Fruit fly (Drosophila melanogaster) whole organism, embryonic: Measurements from ENCODE around the gene CG15353.
A peak's percentile ranks its signal among the peaks of the same experiment; 100 is the strongest.

Source experiments
- BtbVII ChIP-seq: fragments of 200-800 bp; sonication (Bioruptor generic); optimal IDR thresholded peaks from 3 replicates; lab custom pipeline; 2017; ENCODE audit warnings: missing biosample characterization, mild to moderate bottlenecking, missing genetic modification characterization
- C15 ChIP-seq: fragments of 200-800 bp; sonication (Bioruptor generic); IDR thresholded peaks from 3 replicates; pipeline ENCODE4 v1.3.6; 2022; ENCODE audit warnings: missing biosample characterization, missing genetic modification characterization
- CG10431 ChIP-seq: fragments of 200-800 bp; sonication (Bioruptor generic); optimal IDR thresholded peaks from 3 replicates; lab custom pipeline; 2018; ENCODE audit warnings: missing biosample characterization, mild to moderate bottlenecking, missing genetic modification characterization
- CG10565 ChIP-seq: fragments of 200-800 bp; sonication (Bioruptor generic); optimal IDR thresholded peaks from 3 replicates; lab custom pipeline; 2016; ENCODE audit warnings: missing biosample characterization, mild to moderate bottlenecking, missing genetic modification characterization
- CG10979 ChIP-seq: fragments of 200-800 bp; sonication (Bioruptor generic); optimal IDR thresholded peaks from 2 replicates; lab custom pipeline; 2018; ENCODE audit warnings: missing biosample characterization, mild to moderate bottlenecking, missing genetic modification characterization, moderate library complexity
- CG11504 ChIP-seq: fragments of 200-800 bp; sonication (Bioruptor generic); optimal IDR thresholded peaks from 3 replicates; lab custom pipeline; 2019; ENCODE audit warnings: missing biosample characterization, mild to moderate bottlenecking, missing genetic modification characterization, moderate library complexity
- CG12391 ChIP-seq: fragments of 200-800 bp; sonication (Bioruptor generic); optimal IDR thresholded peaks from 3 replicates; lab custom pipeline; 2018; ENCODE audit warnings: missing biosample characterization, mild to moderate bottlenecking, missing genetic modification characterization, moderate library complexity
- CG13123 ChIP-seq: fragments of 200-800 bp; sonication (Bioruptor generic); optimal IDR thresholded peaks from 2 replicates; lab custom pipeline; 2016; ENCODE audit warnings: missing biosample characterization, missing genetic modification characterization
- CG15269 ChIP-seq: fragments of 200-800 bp; sonication (Bioruptor generic); optimal IDR thresholded peaks from 2 replicates; lab custom pipeline; 2018; ENCODE audit warnings: missing biosample characterization, mild to moderate bottlenecking, missing genetic modification characterization, moderate library complexity
- CG17912 ChIP-seq: fragments of 200-800 bp; sonication (Bioruptor generic); optimal IDR thresholded peaks from 2 replicates; lab custom pipeline; 2018; ENCODE audit warnings: missing biosample characterization, mild to moderate bottlenecking, missing genetic modification characterization
- CG2678 ChIP-seq: fragments of 200-800 bp; sonication (Bioruptor generic); optimal IDR thresholded peaks from 3 replicates; lab custom pipeline; 2019; ENCODE audit warnings: missing biosample characterization, mild to moderate bottlenecking, missing genetic modification characterization, moderate library complexity
- CG5180 ChIP-seq: fragments of 200-800 bp; sonication (Bioruptor generic); optimal IDR thresholded peaks from 3 replicates; lab custom pipeline; 2017; ENCODE audit warnings: missing biosample characterization, missing genetic modification characterization, mild to moderate bottlenecking, moderate library complexity, missing genetic modification reagents
- CG7556 ChIP-seq: fragments of 200-800 bp; sonication (Bioruptor generic); optimal IDR thresholded peaks from 2 replicates; lab custom pipeline; 2017; ENCODE audit warnings: missing biosample characterization, mild to moderate bottlenecking, missing genetic modification characterization
- CrebB ChIP-seq: fragments of 200-800 bp; sonication (Bioruptor generic); optimal IDR thresholded peaks from 3 replicates; lab custom pipeline; 2018; ENCODE audit warnings: missing biosample characterization, mild to moderate bottlenecking, missing genetic modification characterization
- D ChIP-seq, 2 experiments: fragments of 200-800 bp in 1 of 2; fragments of >200 bp in 1 of 2; sonication (Bioruptor generic) in 1 of 2; optimal IDR thresholded peaks; 2 replicates in 1 of 2; 3 replicates in 1 of 2; lab custom pipeline; 2017; ENCODE audit warnings: mild to moderate bottlenecking in 1 of 2, missing biosample characterization in 1 of 2, missing genetic modification characterization in 1 of 2, missing genetic modification reagents in 1 of 2
- NC2α ChIP-seq: fragments of 200-800 bp; sonication (Bioruptor generic); optimal IDR thresholded peaks from 2 replicates; lab custom pipeline; 2016; ENCODE audit warnings: missing biosample characterization, missing genetic modification characterization
- Oaz ChIP-seq: fragments of 200-800 bp; sonication (Bioruptor generic); IDR thresholded peaks from 2 replicates; pipeline ENCODE4 v1.3.6; 2022; ENCODE audit warnings: missing biosample characterization, missing genetic modification characterization
- ab ChIP-seq: fragments of 200-800 bp; sonication (Bioruptor generic); optimal IDR thresholded peaks from 2 replicates; lab custom pipeline; 2016; ENCODE audit warnings: missing biosample characterization, missing genetic modification characterization
- aop ChIP-seq: fragments of 200-800 bp; sonication (Bioruptor generic); IDR thresholded peaks from 2 replicates; pipeline ENCODE4 v1.3.6; 2022; ENCODE audit warnings: missing biosample characterization, missing genetic modification characterization
- cad ChIP-seq: fragments of >200 bp; optimal IDR thresholded peaks from 2 replicates; lab custom pipeline; 2017; ENCODE audit warnings: missing biosample characterization, missing genetic modification characterization
- ci ChIP-seq: fragments of 200-800 bp; sonication (Bioruptor generic); IDR thresholded peaks from 3 replicates; pipeline ENCODE4 v1.3.6; 2022; ENCODE audit warnings: missing biosample characterization, missing genetic modification characterization
- croc ChIP-seq: fragments of 200-800 bp; sonication (Bioruptor generic); conservative IDR thresholded peaks from 3 replicates; pipeline ENCODE4 v1.3.6; 2022; ENCODE audit warnings: missing biosample characterization, missing genetic modification characterization
- gce ChIP-seq: fragments of 200-800 bp; sonication (Bioruptor generic); IDR thresholded peaks from 3 replicates; pipeline ENCODE4 v1.3.6; 2022; ENCODE audit warnings: missing biosample characterization, missing genetic modification characterization
- grau ChIP-seq: fragments of 200-800 bp; optimal IDR thresholded peaks from 3 replicates; lab custom pipeline; 2019; ENCODE audit warnings: missing biosample characterization, mild to moderate bottlenecking, missing genetic modification characterization, moderate library complexity
- gro ChIP-seq: fragments of 200-800 bp; sonication (Bioruptor generic); optimal IDR thresholded peaks from 2 replicates; lab custom pipeline; 2016; ENCODE audit warnings: missing biosample characterization, missing genetic modification characterization
- hth ChIP-seq: fragments of >200 bp; optimal IDR thresholded peaks from 2 replicates; lab custom pipeline; 2017; ENCODE audit warnings: inconsistent platforms
- lab ChIP-seq: fragments of 200-800 bp; sonication (Bioruptor generic); optimal IDR thresholded peaks from 3 replicates; lab custom pipeline; 2017; ENCODE audit warnings: missing biosample characterization, missing genetic modification characterization, mild to moderate bottlenecking, moderate library complexity, missing genetic modification reagents
- lmd ChIP-seq: fragments of 200-800 bp; sonication (Bioruptor generic); IDR thresholded peaks from 2 replicates; pipeline ENCODE4 v1.3.6; 2022; ENCODE audit warnings: missing biosample characterization, missing genetic modification characterization
- ro ChIP-seq: fragments of 200-800 bp; sonication (Bioruptor generic); IDR thresholded peaks from 2 replicates; pipeline ENCODE4 v1.3.6; 2022; ENCODE audit warnings: missing biosample characterization, missing genetic modification characterization
- ttk ChIP-seq: fragments of 200-800 bp; sonication (Bioruptor generic); IDR thresholded peaks from 2 replicates; pipeline ENCODE4 v2.1.2; 2022; ENCODE audit warnings: missing biosample characterization, missing genetic modification characterization
- vvl ChIP-seq: fragments of 200-800 bp; sonication (Bioruptor generic); IDR thresholded peaks from 2 replicates; pipeline ENCODE4 v1.3.6; 2022; ENCODE audit warnings: missing biosample characterization, missing genetic modification characterization
- wdn ChIP-seq: fragments of 200-800 bp; sonication (Bioruptor generic); IDR thresholded peaks from 2 replicates; pipeline ENCODE4 v1.3.6; 2022; ENCODE audit warnings: missing biosample characterization, missing genetic modification characterization
- z ChIP-seq: fragments of 200-800 bp; sonication (Bioruptor generic); IDR thresholded peaks from 3 replicates; pipeline ENCODE4 v1.3.6; 2022; ENCODE audit warnings: missing biosample characterization, missing genetic modification characterization

Gene CG15353

dm6 chr2L:1959420-1959819, 47.6 kb downstream of the CG15353 start (continued):
- TF ChIP-seq ttk (GFP tag; lab: Robert Waterston, UW) (0 out of 2 replicates have a peak, but pooled peaks have one; percentile 12), CG5180 (GFP tag; lab: Kevin White, UChicago) (no peak), ab (GFP tag; lab: Kevin White, UChicago) (no peak), Oaz (GFP tag; lab: Robert Waterston, UW) (peak; percentile 34; the same call in 1 of the 2 replicates), CG2678 (no peak), C15 (GFP tag; lab: Robert Waterston, UW) (no peak), hth (no peak), lmd (GFP tag; lab: Robert Waterston, UW) (peak; percentile 42), croc (GFP tag; lab: Robert Waterston, UW) (0 out of 3 replicates have a peak, but pooled peaks have one; percentile 22), NC2α (GFP tag; lab: Kevin White, UChicago) (no peak), ci (GFP tag; lab: Robert Waterston, UW) (peak; percentile 55; the same call in 1 of the 3 replicates), gro (GFP tag; lab: Kevin White, UChicago) (no peak), CG10431 (GFP tag; lab: Kevin White, UChicago) (no peak), lab (GFP tag; lab: Kevin White, UChicago) (peak; percentile 24), CG10979 (tag; lab: Kevin White, UChicago) (peak; percentile 19), vvl (GFP tag; lab: Robert Waterston, UW) (peak; percentile 54), gce (GFP tag; lab: Robert Waterston, UW) (no peak), wdn (GFP tag; lab: Robert Waterston, UW) (no peak), CG7556 (GFP tag; lab: Kevin White, UChicago) (peak; percentile 4), D (optimal IDR thresholded peaks at IDR 0.05; lab: Kevin White, UChicago) (no peak), D (GFP tag; optimal IDR thresholded peaks at IDR 0.05; lab: Kevin White, UChicago) (peak; percentile 17), CrebB (peak; percentile 4), z (GFP tag; lab: Robert Waterston, UW) (no peak), grau (tag; lab: Kevin White, UChicago) (no peak), CG10565 (GFP tag; lab: Kevin White, UChicago) (no peak), CG13123 (GFP tag; lab: Kevin White, UChicago) (no peak), CG17912 (GFP tag; lab: Kevin White, UChicago) (no peak), aop (GFP tag; lab: Robert Waterston, UW) (no peak), CG15269 (tag; lab: Kevin White, UChicago) (no peak), ro (no peak), cad (no peak), CG11504 (tag; lab: Kevin White, UChicago) (no peak), BtbVII (GFP tag; lab: Kevin White, UChicago) (no peak), CG12391 (tag; lab: Kevin White, UChicago) (peak; percentile 31)
- TF ChIP-seq, all 482 proteins: peak for 38
